Worm (Caenorhabditis elegans) whole organism, late embryonic: ENCODE results near the gene F13H8.6.

Experiments
- C08G9.2 ChIP-seq: sonication (generic microtip); optimal IDR thresholded peaks from 2 replicates; lab custom pipeline; 2016; ENCODE audit warnings: mild to moderate bottlenecking, missing genetic modification characterization, moderate library complexity, missing compliant biosample characterization
- F13H6.1 ChIP-seq: sonication (generic microtip); optimal IDR thresholded peaks from 2 replicates; lab custom pipeline; 2016; ENCODE audit warnings: missing genetic modification characterization, missing compliant biosample characterization
- K09A11.1 ChIP-seq: sonication (generic microtip); optimal IDR thresholded peaks from 2 replicates; lab custom pipeline; 2017; ENCODE audit warnings: antibody characterized with exemption, mild to moderate bottlenecking, missing genetic modification characterization, missing compliant biosample characterization; ENCODE audit not compliant: insufficient read depth
- T23F11.4 ChIP-seq: fragments of 200-800 bp; sonication (Bioruptor generic); optimal IDR thresholded peaks from 2 replicates; lab custom pipeline; 2018; ENCODE audit warnings: mild to moderate bottlenecking, missing genetic modification characterization, missing compliant biosample characterization
- ama-1 ChIP-seq: fragments of 150-350 bp; optimal IDR thresholded peaks from 2 replicates; lab custom pipeline; 2014
- ceh-18 ChIP-seq: sonication (generic microtip); optimal IDR thresholded peaks from 2 replicates; lab custom pipeline; 2016; ENCODE audit warnings: missing genetic modification characterization, missing compliant biosample characterization
- ceh-19 ChIP-seq: fragments of 200-800 bp; sonication (Bioruptor generic); optimal IDR thresholded peaks from 2 replicates; lab custom pipeline; 2018; ENCODE audit warnings: mild to moderate bottlenecking, missing genetic modification characterization, missing compliant biosample characterization
- ceh-22 ChIP-seq: sonication (generic microtip); optimal IDR thresholded peaks from 2 replicates; lab custom pipeline; 2017; ENCODE audit warnings: missing biosample characterization, missing genetic modification characterization
- ceh-24 ChIP-seq: sonication (generic microtip); optimal IDR thresholded peaks from 2 replicates; lab custom pipeline; 2016; ENCODE audit warnings: mild to moderate bottlenecking, missing genetic modification characterization, missing compliant biosample characterization
- ceh-30 ChIP-seq: fragments of 150-350 bp; optimal IDR thresholded peaks from 2 replicates; lab custom pipeline; 2014; ENCODE audit warnings: missing biosample characterization, missing genetic modification characterization
- ceh-31 ChIP-seq: sonication (generic microtip); optimal IDR thresholded peaks from 2 replicates; lab custom pipeline; 2016; ENCODE audit warnings: missing genetic modification characterization, missing compliant biosample characterization
- ceh-34 ChIP-seq: sonication (generic microtip); optimal IDR thresholded peaks from 2 replicates; lab custom pipeline; 2016; ENCODE audit warnings: mild to moderate bottlenecking, missing genetic modification characterization, missing compliant biosample characterization
- ceh-45 ChIP-seq: fragments of 200-800 bp; sonication (Bioruptor generic); IDR thresholded peaks from 2 replicates; pipeline ENCODE4 v1.3.6; 2022; ENCODE audit warnings: missing genetic modification reagents, missing genetic modification characterization, missing compliant biosample characterization
- ceh-48 ChIP-seq: sonication (generic microtip); optimal IDR thresholded peaks from 2 replicates; lab custom pipeline; 2016; ENCODE audit warnings: missing genetic modification characterization, inconsistent platforms, missing compliant biosample characterization
- ceh-6 ChIP-seq: fragments of 200-800 bp; sonication (Bioruptor generic); optimal IDR thresholded peaks from 2 replicates; lab custom pipeline; 2018; ENCODE audit warnings: mild to moderate bottlenecking, missing genetic modification characterization, missing compliant biosample characterization
- ceh-9 ChIP-seq: sonication (generic microtip); optimal IDR thresholded peaks from 2 replicates; lab custom pipeline; 2016; ENCODE audit warnings: mild to moderate bottlenecking, missing genetic modification characterization, inconsistent platforms, missing compliant biosample characterization
- dve-1 ChIP-seq: sonication (generic microtip); optimal IDR thresholded peaks from 2 replicates; lab custom pipeline; 2017; ENCODE audit warnings: antibody characterized with exemption, mild to moderate bottlenecking, missing genetic modification characterization, missing compliant biosample characterization
- elt-2 ChIP-seq: sonication (generic microtip); optimal IDR thresholded peaks from 2 replicates; lab custom pipeline; 2016; ENCODE audit warnings: missing genetic modification reagents, missing genetic modification characterization, missing compliant biosample characterization
- fax-1 ChIP-seq: sonication (generic microtip); optimal IDR thresholded peaks from 2 replicates; lab custom pipeline; 2016; ENCODE audit warnings: missing genotype, missing genetic modification characterization, missing compliant biosample characterization
- fkh-10 ChIP-seq: fragments of 150-350 bp; optimal IDR thresholded peaks from 2 replicates; lab custom pipeline; 2014; ENCODE audit warnings: missing biosample characterization, missing genetic modification reagents, missing genetic modification characterization
- hlh-30 ChIP-seq: sonication (generic microtip); optimal IDR thresholded peaks from 2 replicates; lab custom pipeline; 2017; ENCODE audit warnings: antibody characterized with exemption, missing genetic modification characterization, missing compliant biosample characterization; ENCODE audit not compliant: insufficient read depth
- hlh-6 ChIP-seq: sonication (generic microtip); optimal IDR thresholded peaks from 2 replicates; lab custom pipeline; 2016; ENCODE audit warnings: missing genotype, missing genetic modification characterization, missing compliant biosample characterization
- hlh-8 ChIP-seq: sonication (generic microtip); optimal IDR thresholded peaks from 2 replicates; lab custom pipeline; 2016; ENCODE audit warnings: missing genotype, missing genetic modification characterization, missing compliant biosample characterization
- madf-2 ChIP-seq: sonication (generic microtip); optimal IDR thresholded peaks from 2 replicates; lab custom pipeline; 2017; ENCODE audit warnings: missing genetic modification characterization, missing compliant biosample characterization
- nfya-1 ChIP-seq: sonication (generic microtip); optimal IDR thresholded peaks from 2 replicates; lab custom pipeline; 2017; ENCODE audit warnings: missing genetic modification characterization, mild to moderate bottlenecking, missing compliant biosample characterization, antibody characterized with exemption, moderate library complexity
- nhr-11 ChIP-seq: fragments of 150-350 bp; optimal IDR thresholded peaks from 2 replicates; lab custom pipeline; 2014; ENCODE audit warnings: missing biosample characterization, missing genetic modification characterization
- npax-4 ChIP-seq: sonication (generic microtip); optimal IDR thresholded peaks from 2 replicates; lab custom pipeline; 2016; ENCODE audit warnings: missing genetic modification characterization, missing compliant biosample characterization
- odd-2 ChIP-seq: sonication (generic microtip); optimal IDR thresholded peaks from 2 replicates; lab custom pipeline; 2017; ENCODE audit warnings: antibody characterized with exemption, mild to moderate bottlenecking, missing genetic modification characterization, missing compliant biosample characterization
- pat-9 ChIP-seq: fragments of 200-800 bp; sonication (Bioruptor generic); optimal IDR thresholded peaks from 2 replicates; lab custom pipeline; 2018; ENCODE audit warnings: mild to moderate bottlenecking, missing genetic modification characterization, moderate library complexity, missing compliant biosample characterization
- pax-1 ChIP-seq: fragments of 150-350 bp; optimal IDR thresholded peaks from 2 replicates; lab custom pipeline; 2014; ENCODE audit warnings: missing biosample characterization, missing genetic modification characterization
- pha-2 ChIP-seq: sonication (generic microtip); optimal IDR thresholded peaks from 2 replicates; lab custom pipeline; 2017; ENCODE audit warnings: mild to moderate bottlenecking, missing genetic modification characterization, missing compliant biosample characterization
- pha-4 ChIP-seq: fragments of 150-350 bp; optimal IDR thresholded peaks from 2 replicates; lab custom pipeline; 2018; ENCODE audit warnings: missing biosample characterization, missing genetic modification reagents, missing genetic modification characterization
- pqm-1 ChIP-seq: sonication (generic microtip); optimal IDR thresholded peaks from 2 replicates; lab custom pipeline; 2016; ENCODE audit warnings: missing genetic modification characterization, missing compliant biosample characterization
- pros-1 ChIP-seq: fragments of 150-350 bp; optimal IDR thresholded peaks from 2 replicates; lab custom pipeline; 2014; ENCODE audit warnings: missing biosample characterization, missing genetic modification reagents, missing genetic modification characterization
- ref-2 ChIP-seq: sonication (generic microtip); optimal IDR thresholded peaks from 2 replicates; lab custom pipeline; 2016; ENCODE audit warnings: missing genetic modification characterization, missing compliant biosample characterization
- rnt-1 ChIP-seq: sonication (generic microtip); optimal IDR thresholded peaks from 2 replicates; lab custom pipeline; 2016; ENCODE audit warnings: missing genetic modification characterization, missing compliant biosample characterization
- sdc-2 ChIP-seq: sonication (generic microtip); optimal IDR thresholded peaks from 2 replicates; lab custom pipeline; 2016; ENCODE audit warnings: missing genotype, missing genetic modification characterization, missing compliant biosample characterization
- sox-2 ChIP-seq: fragments of 200-800 bp; sonication (Bioruptor generic); IDR thresholded peaks from 2 replicates; pipeline ENCODE4 v1.3.6; 2022; ENCODE audit warnings: missing genetic modification reagents, missing genetic modification characterization, missing compliant biosample characterization
- syd-9 ChIP-seq: sonication (generic microtip); optimal IDR thresholded peaks from 2 replicates; lab custom pipeline; 2016; ENCODE audit warnings: mild to moderate bottlenecking, missing genetic modification characterization, moderate library complexity, missing compliant biosample characterization
- tbx-2 ChIP-seq: sonication (generic microtip); optimal IDR thresholded peaks from 2 replicates; lab custom pipeline; 2016; ENCODE audit warnings: missing genetic modification characterization, missing compliant biosample characterization
- tbx-7 ChIP-seq: sonication (generic microtip); optimal IDR thresholded peaks from 2 replicates; lab custom pipeline; 2016; ENCODE audit warnings: missing genotype, missing genetic modification characterization, missing compliant biosample characterization
- unc-42 ChIP-seq: sonication (generic microtip); optimal IDR thresholded peaks from 2 replicates; lab custom pipeline; 2016; ENCODE audit warnings: missing genotype, missing genetic modification characterization, missing compliant biosample characterization
- unc-55 ChIP-seq: sonication (generic microtip); optimal IDR thresholded peaks from 2 replicates; lab custom pipeline; 2017; ENCODE audit warnings: missing biosample characterization, missing genetic modification reagents, missing genetic modification characterization
- zip-5 ChIP-seq: sonication (generic microtip); optimal IDR thresholded peaks from 2 replicates; lab custom pipeline; 2016; ENCODE audit warnings: missing genetic modification characterization, missing compliant biosample characterization
- ztf-16 ChIP-seq: sonication (generic microtip); optimal IDR thresholded peaks from 2 replicates; lab custom pipeline; 2017; ENCODE audit warnings: missing genetic modification characterization, missing compliant biosample characterization

The F13H8.6 gene

DNA sequence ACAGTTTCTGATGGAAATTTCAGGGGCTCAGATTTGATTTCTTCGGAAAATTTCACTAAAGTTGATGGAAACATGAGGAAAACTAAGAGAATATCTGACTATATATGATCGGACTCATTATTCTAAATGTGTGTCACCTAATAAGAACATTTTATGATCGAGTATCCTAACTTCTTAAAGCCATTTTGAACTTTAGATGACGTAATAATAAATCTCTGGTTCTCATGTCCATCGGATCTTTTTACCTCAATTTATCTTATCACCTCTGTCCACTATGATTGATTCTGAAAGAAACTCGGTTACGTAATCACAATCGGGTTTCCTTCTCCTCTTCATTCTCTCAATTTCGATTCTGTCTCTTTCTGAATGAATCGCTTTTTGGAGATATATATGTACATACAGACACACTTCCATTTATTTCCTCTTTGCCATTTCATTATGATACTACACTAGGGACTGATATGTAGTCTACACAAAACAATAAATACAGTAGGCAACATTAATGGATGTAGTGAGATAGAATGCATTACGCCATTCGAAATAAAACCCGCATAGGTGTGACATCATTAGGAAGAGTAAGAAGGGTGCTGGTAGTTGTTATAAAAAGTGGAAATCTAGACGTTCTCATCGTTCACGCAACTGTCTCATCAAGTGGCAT, 29.4 kb downstream of the F13H8.6 start:
- TF ChIP-seq ama-1 (no peak), ceh-45 (GFP tag; lab: Robert Waterston, UW) (no peak), sox-2 (GFP tag; lab: Robert Waterston, UW) (no peak), tbx-7 (tag; lab: Kevin White, UChicago) (no peak), pax-1 (tag; lab: Kevin White, UChicago) (no peak), ceh-9 (tag; lab: Kevin White, UChicago) (no peak), hlh-6 (tag; lab: Kevin White, UChicago) (no peak), ceh-19 (GFP tag; lab: Kevin White, UChicago) (no peak), pqm-1 (no peak), odd-2 (tag; lab: Kevin White, UChicago) (no peak), T23F11.4 (GFP tag; lab: Kevin White, UChicago) (no peak)

- TF ChIP-seq fax-1 (tag; lab: Kevin White, UChicago) (no peak), pha-2 (no peak), pax-1 (tag; lab: Kevin White, UChicago) (no peak), C08G9.2 (tag; lab: Kevin White, UChicago) (no peak), npax-4 (tag; lab: Kevin White, UChicago) (no peak), ceh-19 (GFP tag; lab: Kevin White, UChicago) (no peak), tbx-7 (tag; lab: Kevin White, UChicago) (no peak), K09A11.1 (tag; lab: Kevin White, UChicago) (no peak), elt-2 (tag; lab: Kevin White, UChicago) (no peak), ceh-30 (tag; lab: Kevin White, UChicago) (no peak), zip-5 (no peak)
These were observed 30.7 kb downstream of the F13H8.6 start, which contains the start of gene F13H8.5 for ce11 chrII:6256024-6256423. Gene F13H8.5 (minus strand): TSS chrII:6256124.

ce11 chrII:6252707-6253106, 34.1 kb downstream of the F13H8.6 start:
- no peak for TF ChIP-seq ceh-34 (tag; lab: Kevin White, UChicago)
- no peak for TF ChIP-seq pha-4 (tag; lab: Kevin White, UChicago)
- TF ChIP-seq ceh-22 (tag; lab: Kevin White, UChicago): no peak
- no peak for TF ChIP-seq ceh-6 (GFP tag; lab: Kevin White, UChicago)
- TF ChIP-seq sdc-2 (tag; lab: Kevin White, UChicago): no peak
- no peak for TF ChIP-seq ceh-48 (tag; lab: Kevin White, UChicago)
- no peak for TF ChIP-seq unc-55 (GFP tag; lab: Kevin White, UChicago)
- TF ChIP-seq pqm-1: no peak
- TF ChIP-seq madf-2 (tag; lab: Kevin White, UChicago): no peak
- TF ChIP-seq pat-9 (tag; lab: Kevin White, UChicago): no peak
- no peak for TF ChIP-seq ztf-16 (tag; lab: Kevin White, UChicago)
- TF ChIP-seq fkh-10 (GFP tag; lab: Kevin White, UChicago): no peak

DNA sequence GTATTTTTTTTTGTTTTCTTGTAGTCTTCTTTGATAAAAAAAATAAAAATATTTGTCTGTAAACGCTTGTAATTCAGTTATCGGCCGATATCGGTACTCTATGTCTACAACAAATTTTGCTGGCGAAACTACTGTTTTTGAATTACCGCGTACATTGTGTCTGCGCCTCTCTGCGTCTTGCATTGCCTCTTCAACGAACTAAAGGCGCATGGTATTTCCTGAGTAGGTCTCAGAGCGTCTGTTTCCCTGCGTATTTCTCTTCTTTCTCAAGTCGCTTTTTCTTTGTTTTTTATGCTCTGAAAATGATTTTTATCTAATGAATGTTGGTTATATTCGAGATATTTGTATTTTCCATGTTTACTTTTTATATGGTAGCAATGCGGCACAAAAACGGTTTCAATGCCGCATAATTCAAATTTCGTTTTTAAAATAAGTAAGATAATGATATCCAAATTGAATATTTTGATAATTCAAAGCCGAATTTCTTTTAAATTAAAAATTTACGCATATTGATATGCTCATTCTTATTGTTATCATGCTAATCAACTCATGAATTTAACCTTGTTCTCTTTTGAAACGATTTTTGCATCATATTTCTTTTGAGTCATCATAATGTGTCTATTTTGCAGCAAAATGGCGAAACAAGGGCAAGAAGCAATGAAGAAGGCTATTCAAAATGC, 35.8 kb downstream of the F13H8.6 start, which contains the start of gene phb-2:
Gene phb-2 (plus strand): TSS at position 630 of the 680 bp plus-strand sequence.
- TF ChIP-seq hlh-30: peak; percentile 54
- TF ChIP-seq pat-9 (tag; lab: Kevin White, UChicago): no peak
- TF ChIP-seq ref-2 (tag; lab: Kevin White, UChicago): peak; percentile 23
- no peak for TF ChIP-seq F13H6.1 (tag; lab: Kevin White, UChicago)
- TF ChIP-seq ceh-34 (tag; lab: Kevin White, UChicago): peak; percentile 36
- peak; percentile 9 for TF ChIP-seq rnt-1 (tag; lab: Kevin White, UChicago)
- peak; percentile 33 for TF ChIP-seq pros-1 (tag; lab: Kevin White, UChicago)
- peak; percentile 80 for TF ChIP-seq nfya-1 (tag; lab: Kevin White, UChicago)
- peak; percentile 48 for TF ChIP-seq ceh-18 (tag; lab: Kevin White, UChicago)
- TF ChIP-seq ceh-24 (tag; lab: Kevin White, UChicago): no peak
- TF ChIP-seq nhr-11: no peak
- peak; percentile 68 for TF ChIP-seq dve-1
- TF ChIP-seq hlh-6 (tag; lab: Kevin White, UChicago): no peak
- TF ChIP-seq ceh-31: peak; percentile 38
- TF ChIP-seq K09A11.1 (tag; lab: Kevin White, UChicago): peak; percentile 9
- TF ChIP-seq syd-9: no peak
- TF ChIP-seq hlh-8 (tag; lab: Kevin White, UChicago): no peak
- peak; percentile 71 for TF ChIP-seq ama-1
- peak; percentile 31 for TF ChIP-seq tbx-2 (tag; lab: Kevin White, UChicago)
- peak; percentile 63 for TF ChIP-seq elt-2 (tag; lab: Kevin White, UChicago)
- TF ChIP-seq unc-42: peak; percentile 14
- TF ChIP-seq pqm-1: no peak
